Fruit fly (Drosophila melanogaster): ENCODE measurements around the gene CG15484.

The CG15484 gene

dm6 chr2L:12750060-12750459 lies 42.5 kb upstream of the CG15484 start (continued):
- TF ChIP-seq CG6813 (GFP tag; optimal IDR thresholded peaks at IDR 0.05): no peak
- TF ChIP-seq MTF-1 (GFP tag; optimal IDR thresholded peaks at IDR 0.05; ENCODE audit: borderline replicate concordance): no peak
- TF ChIP-seq ara (GFP tag; IDR thresholded peaks at IDR 0.05): 0 out of 2 replicates have a peak, but pooled peaks have one; percentile 14
- no peak for TF ChIP-seq ftz-f1 (GFP tag; optimal IDR thresholded peaks at IDR 0.05)
- no peak for TF ChIP-seq Lim3 (GFP tag; IDR thresholded peaks at IDR 0.05)
- TF ChIP-seq Ada2b (GFP tag; IDR thresholded peaks at IDR 0.05): peak; percentile 21; the same call in 1 of the 2 replicates
- no peak for TF ChIP-seq CG17612 (GFP tag; IDR thresholded peaks at IDR 0.05)
- no peak for TF ChIP-seq zfh2 (GFP tag; optimal IDR thresholded peaks at IDR 0.05)
- no peak for TF ChIP-seq CG11085 (GFP tag; IDR thresholded peaks at IDR 0.05)
- TF ChIP-seq CG12391 (tag; optimal IDR thresholded peaks at IDR 0.05): peak; percentile 16
- TF ChIP-seq h (optimal IDR thresholded peaks at IDR 0.05): no peak
- TF ChIP-seq CG11504 (tag; optimal IDR thresholded peaks at IDR 0.05): peak; percentile 38
- TF ChIP-seq CG9609 (GFP tag; optimal IDR thresholded peaks at IDR 0.05): no peak
- TF ChIP-seq gcm (GFP tag; optimal IDR thresholded peaks at IDR 0.05): peak; percentile 48
- 0 out of 2 replicates have a peak, but pooled peaks have one; percentile 16 for TF ChIP-seq ranshi (GFP tag; IDR thresholded peaks at IDR 0.05)
- no peak for TF ChIP-seq CG8359 (GFP tag; optimal IDR thresholded peaks at IDR 0.05; ENCODE audit: borderline replicate concordance)
- no peak for TF ChIP-seq dm (GFP tag; optimal IDR thresholded peaks at IDR 0.05)
- peak; percentile 3 for TF ChIP-seq CG12659 (GFP tag; optimal IDR thresholded peaks at IDR 0.05)
- TF ChIP-seq B-H2 (GFP tag; optimal IDR thresholded peaks at IDR 0.05): no peak
- TF ChIP-seq fd96Cb (tag; optimal IDR thresholded peaks at IDR 0.05): peak; percentile 5
- TF ChIP-seq wdn (GFP tag; IDR thresholded peaks at IDR 0.05): no peak
- no peak for TF ChIP-seq slou (GFP tag; optimal IDR thresholded peaks at IDR 0.05)
- no peak for TF ChIP-seq CG11247 (GFP tag; IDR thresholded peaks at IDR 0.05)
- TF ChIP-seq Rfx (GFP tag; IDR thresholded peaks at IDR 0.05): no peak
- no peak for TF ChIP-seq CG31224 (GFP tag; IDR thresholded peaks at IDR 0.05)
- TF ChIP-seq nom (GFP tag; optimal IDR thresholded peaks at IDR 0.05): no peak
- no peak for TF ChIP-seq CG10543 (GFP tag; optimal IDR thresholded peaks at IDR 0.05)
- no peak for TF ChIP-seq nau (GFP tag; optimal IDR thresholded peaks at IDR 0.05)
- no peak for TF ChIP-seq CHES-1-like (GFP tag; optimal IDR thresholded peaks at IDR 0.05)
- no peak for TF ChIP-seq Usf (GFP tag; optimal IDR thresholded peaks at IDR 0.05)
- no peak for TF ChIP-seq CG12219 (GFP tag; optimal IDR thresholded peaks at IDR 0.05)
- TF ChIP-seq tup (GFP tag; optimal IDR thresholded peaks at IDR 0.05): no peak
- TF ChIP-seq CG11695 (GFP tag; IDR thresholded peaks at IDR 0.05): no peak
- peak; percentile 12 for TF ChIP-seq gsb-n (tag; optimal IDR thresholded peaks at IDR 0.05)
- TF ChIP-seq NFAT (GFP tag; IDR thresholded peaks at IDR 0.05): no peak
- TF ChIP-seq org-1 (GFP tag; optimal IDR thresholded peaks at IDR 0.05): no peak
- no peak for TF ChIP-seq Chrac-16 (GFP tag; optimal IDR thresholded peaks at IDR 0.05)
- TF ChIP-seq CG7987 (GFP tag; optimal IDR thresholded peaks at IDR 0.05): no peak
- no peak for TF ChIP-seq HLHmδ (GFP tag; optimal IDR thresholded peaks at IDR 0.05)
- TF ChIP-seq grau (tag; optimal IDR thresholded peaks at IDR 0.05): peak; percentile 26
- no peak for TF ChIP-seq salm (tag; optimal IDR thresholded peaks at IDR 0.05)
- no peak for TF ChIP-seq Deaf1 (tag; optimal IDR thresholded peaks at IDR 0.05)
- TF ChIP-seq phol (tag; optimal IDR thresholded peaks at IDR 0.05): peak; percentile 20
- peak; percentile 42 for TF ChIP-seq CG2712 (tag; optimal IDR thresholded peaks at IDR 0.05)
- no peak for TF ChIP-seq gro (GFP tag; optimal IDR thresholded peaks at IDR 0.05)
- TF ChIP-seq CG15601 (tag; optimal IDR thresholded peaks at IDR 0.05): no peak
- TF ChIP-seq nmo (GFP tag; optimal IDR thresholded peaks at IDR 0.05): peak; percentile 32
- TF ChIP-seq sqz (GFP tag; optimal IDR thresholded peaks at IDR 0.05): no peak
- no peak for TF ChIP-seq emc (GFP tag; optimal IDR thresholded peaks at IDR 0.05)
- no peak for TF ChIP-seq CG4360 (GFP tag; IDR thresholded peaks at IDR 0.05)
- peak; percentile 30 for TF ChIP-seq CG18262 (tag; optimal IDR thresholded peaks at IDR 0.05)
- no peak for TF ChIP-seq CG17829 (tag; optimal IDR thresholded peaks at IDR 0.05)

Data from whole organism, embryonic.